Worm (Caenorhabditis elegans): Measurements from ENCODE around the gene nhr-190.

nhr-190 gene

ce11 chrV:642750-643149, at the start of gene nhr-190:
nhr-190 (minus strand) TSS chrV:642924.
- TF ChIP-seq egl-27 (tag; optimal IDR thresholded peaks at IDR 0.05) (no peak), nhr-6 (tag; optimal IDR thresholded peaks at IDR 0.05) (no peak), unc-39 (tag; optimal IDR thresholded peaks at IDR 0.05) (no peak), sma-9 (GFP tag; optimal IDR thresholded peaks at IDR 0.05) (peak; percentile 12), sma-9 (tag; optimal IDR thresholded peaks at IDR 0.05) (no peak), nhr-129 (tag; optimal IDR thresholded peaks at IDR 0.05) (peak; percentile 35), snpc-4 (tag; optimal IDR thresholded peaks at IDR 0.05) (no peak), nhr-10 (tag; optimal IDR thresholded peaks at IDR 0.05) (no peak), C34F6.9 (tag; optimal IDR thresholded peaks at IDR 0.05) (peak; percentile 32), ceh-82 (tag; optimal IDR thresholded peaks at IDR 0.05) (no peak), crh-2 (tag; optimal IDR thresholded peaks at IDR 0.05) (no peak), nhr-237 (tag; optimal IDR thresholded peaks at IDR 0.05) (no peak)

ce11 chrV:689538-689937, 46.8 kb upstream of the nhr-190 start:
- TF ChIP-seq lsy-2 (tag; optimal IDR thresholded peaks at IDR 0.05) (no peak), ztf-1 (GFP tag; conservative IDR thresholded peaks at IDR 0.05) (no peak), sma-3 (GFP tag; optimal IDR thresholded peaks at IDR 0.05) (no peak), nhr-237 (tag; optimal IDR thresholded peaks at IDR 0.05) (no peak), aly-2 (tag; optimal IDR thresholded peaks at IDR 0.05) (no peak), nhr-12 (tag; optimal IDR thresholded peaks at IDR 0.05) (no peak), ceh-82 (tag; optimal IDR thresholded peaks at IDR 0.05) (no peak), mbf-1 (tag; optimal IDR thresholded peaks at IDR 0.05) (no peak), ZK546.5 (tag; optimal IDR thresholded peaks at IDR 0.05) (no peak), crh-2 (tag; optimal IDR thresholded peaks at IDR 0.05) (no peak), nhr-11 (tag; optimal IDR thresholded peaks at IDR 0.05) (no peak), ztf-4 (tag; optimal IDR thresholded peaks at IDR 0.05) (no peak), F13H6.1 (tag; optimal IDR thresholded peaks at IDR 0.05) (no peak), ceh-16 (tag; optimal IDR thresholded peaks at IDR 0.05) (no peak)

ce11 chrV:687384-687783, 44.7 kb upstream of the nhr-190 start, which contains the start of gene H25P19.1:
H25P19.1 (plus strand) TSS chrV:687684.
- TF ChIP-seq nhr-77 (tag; optimal IDR thresholded peaks at IDR 0.05) (no peak), lin-39 (tag; optimal IDR thresholded peaks at IDR 0.05) (no peak), lin-11 (tag; optimal IDR thresholded peaks at IDR 0.05) (no peak), peb-1 (tag; optimal IDR thresholded peaks at IDR 0.05) (no peak), blmp-1 (tag; optimal IDR thresholded peaks at IDR 0.05; ENCODE audit: insufficient read depth) (no peak), ZK546.5 (tag; optimal IDR thresholded peaks at IDR 0.05) (no peak)

- TF ChIP-seq nhr-10 (tag; optimal IDR thresholded peaks at IDR 0.05), result no peak
- TF ChIP-seq C34F6.9 (tag; optimal IDR thresholded peaks at IDR 0.05), result no peak
- TF ChIP-seq ama-1 (optimal IDR thresholded peaks at IDR 0.05), result no peak
- no peak for TF ChIP-seq snpc-4 (tag; optimal IDR thresholded peaks at IDR 0.05)
- no peak for TF ChIP-seq ztf-4 (tag; optimal IDR thresholded peaks at IDR 0.05)
- peak; percentile 29 for TF ChIP-seq fos-1 (tag; optimal IDR thresholded peaks at IDR 0.05)
- no peak for TF ChIP-seq nhr-12 (tag; optimal IDR thresholded peaks at IDR 0.05)
Observed at ce11 chrV:683858-684257, 41.1 kb upstream of the nhr-190 start, which contains the start of gene F31F4.1. F31F4.1 (plus strand) TSS chrV:684060.

- TF ChIP-seq ztf-4 (tag; optimal IDR thresholded peaks at IDR 0.05), result no peak
- no peak for TF ChIP-seq nhr-6 (tag; optimal IDR thresholded peaks at IDR 0.05)
- TF ChIP-seq nhr-23 (tag; optimal IDR thresholded peaks at IDR 0.05), result no peak
- no peak for TF ChIP-seq ztf-11 (tag; optimal IDR thresholded peaks at IDR 0.05)
Observed at ce11 chrV:682031-682430, 39.3 kb upstream of the nhr-190 start, which contains the start of gene srx-23. srx-23 (plus strand) TSS chrV:682331.

ce11 chrV:679663-680062, 36.9 kb upstream of the nhr-190 start, which contains the start of gene srx-22:
srx-22 (plus strand) TSS chrV:679963.
- no peak for TF ChIP-seq nhr-21 (tag; optimal IDR thresholded peaks at IDR 0.05)
- no peak for TF ChIP-seq nhr-23 (tag; optimal IDR thresholded peaks at IDR 0.05)
- TF ChIP-seq egl-27 (tag; optimal IDR thresholded peaks at IDR 0.05), result no peak
- no peak for TF ChIP-seq C34F6.9 (tag; optimal IDR thresholded peaks at IDR 0.05)
